Fruit fly (Drosophila melanogaster): Measurements from ENCODE around the gene CG34265.

The CG34265 gene

DNA sequence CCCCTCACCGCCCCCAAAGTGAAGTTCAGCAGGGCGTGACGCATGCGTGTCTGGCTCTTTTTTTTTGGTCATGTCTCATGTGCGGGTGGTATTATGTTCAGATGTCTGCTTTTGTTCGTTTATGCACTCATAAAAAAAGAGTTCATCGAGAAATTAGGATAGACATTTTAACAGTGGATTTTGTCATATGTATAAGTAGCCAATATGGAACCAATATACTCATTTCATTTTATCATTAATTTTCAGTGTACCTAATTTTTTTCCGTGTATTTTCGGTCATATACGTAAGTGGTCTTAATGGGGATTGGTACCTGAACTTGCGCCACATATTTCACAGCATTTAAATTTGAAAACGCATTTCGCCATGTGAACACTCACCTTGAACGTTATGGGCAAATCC lies 32.1 kb downstream of the CG34265 start (continued):
- TF ChIP-seq CG11762 (GFP tag; optimal IDR thresholded peaks at IDR 0.05; ENCODE audit: insufficient read depth): peak; percentile 14
- TF ChIP-seq Eip78C (GFP tag): peak; percentile 69
- TF ChIP-seq CG31627 (GFP tag; optimal IDR thresholded peaks at IDR 0.05): peak; percentile 59
- peak; percentile 62 for TF ChIP-seq Met (GFP tag; optimal IDR thresholded peaks at IDR 0.05)
- no peak for TF ChIP-seq CG10669 (GFP tag; optimal IDR thresholded peaks at IDR 0.05)
- peak; percentile 77 for TF ChIP-seq topi (GFP tag; optimal IDR thresholded peaks at IDR 0.05)
- peak; percentile 28 for TF ChIP-seq Ets96B (tag; optimal IDR thresholded peaks at IDR 0.05)
- TF ChIP-seq cyc (GFP tag; optimal IDR thresholded peaks at IDR 0.05): peak; percentile 78
- peak; percentile 53 for TF ChIP-seq Hr4 (GFP tag; optimal IDR thresholded peaks at IDR 0.05)
- peak; percentile 66 for TF ChIP-seq CG15336 (GFP tag; IDR thresholded peaks at IDR 0.05)
- TF ChIP-seq net (GFP tag; optimal IDR thresholded peaks at IDR 0.05): peak; percentile 34
- TF ChIP-seq CG6792 (GFP tag; optimal IDR thresholded peaks at IDR 0.05): peak; percentile 57
- peak; percentile 72 for TF ChIP-seq CG8119 (GFP tag; IDR thresholded peaks at IDR 0.05)
- TF ChIP-seq achi (GFP tag; optimal IDR thresholded peaks at IDR 0.05): peak; percentile 37
- TF ChIP-seq CG32006 (GFP tag; optimal IDR thresholded peaks at IDR 0.05): peak; percentile 43
- no peak for TF ChIP-seq fd85E (GFP tag; optimal IDR thresholded peaks at IDR 0.05)
- TF ChIP-seq pdm3 (GFP tag; optimal IDR thresholded peaks at IDR 0.05): peak; percentile 33
- peak; percentile 79 for TF ChIP-seq eg (GFP tag; IDR thresholded peaks at IDR 0.05)
- no peak for TF ChIP-seq fd59A (GFP tag; optimal IDR thresholded peaks at IDR 0.05)
- TF ChIP-seq CG3919 (GFP tag; optimal IDR thresholded peaks at IDR 0.05): peak; percentile 64
- TF ChIP-seq Hr39 (GFP tag; optimal IDR thresholded peaks at IDR 0.05): peak; percentile 59
- peak; percentile 13 for TF ChIP-seq Sox14 (GFP tag; optimal IDR thresholded peaks at IDR 0.05)
- no peak for TF ChIP-seq CG11294 (GFP tag; IDR thresholded peaks at IDR 0.05)
- no peak for TF ChIP-seq ss (GFP tag; optimal IDR thresholded peaks at IDR 0.05)

DNA sequence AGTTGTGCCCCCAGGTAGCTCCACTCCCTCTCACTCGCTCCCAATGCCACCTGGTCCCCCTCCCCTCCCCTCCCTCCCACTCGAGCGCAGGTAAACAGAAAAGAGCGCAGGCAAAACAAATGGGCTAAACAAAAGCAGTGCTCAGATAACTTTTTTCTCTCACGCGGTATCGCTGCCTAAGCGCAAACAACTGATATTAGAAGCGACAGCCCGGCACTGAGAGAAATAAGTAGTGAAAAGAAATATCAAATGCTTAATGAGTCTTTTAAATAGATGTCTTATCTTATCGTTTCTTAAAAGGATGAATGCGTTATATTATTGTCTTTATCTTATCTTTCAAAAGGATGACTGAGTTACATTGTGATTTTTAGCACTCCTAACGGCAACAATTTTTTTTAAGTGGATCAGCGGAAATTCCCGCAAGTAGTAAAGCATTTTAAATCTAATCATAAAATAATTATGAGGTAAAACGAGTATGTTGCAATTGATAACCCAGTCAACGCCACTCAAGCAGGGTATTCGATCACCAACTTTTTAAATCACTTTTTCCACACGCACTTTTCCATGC lies 33.0 kb downstream of the CG34265 start:
- TF ChIP-seq eg (GFP tag; IDR thresholded peaks at IDR 0.05) (peak; percentile 79; the same call in 2 of the 3 replicates), fd59A (GFP tag; optimal IDR thresholded peaks at IDR 0.05) (no peak), CG10669 (GFP tag; optimal IDR thresholded peaks at IDR 0.05) (no peak), CG16779 (tag; optimal IDR thresholded peaks at IDR 0.05) (no peak), Blimp-1 (GFP tag; optimal IDR thresholded peaks at IDR 0.05) (no peak), Eip78C (GFP tag) (peak; percentile 61), pdm3 (GFP tag; optimal IDR thresholded peaks at IDR 0.05) (peak; percentile 52), CG3919 (GFP tag; optimal IDR thresholded peaks at IDR 0.05) (peak; percentile 36), Ets96B (tag; optimal IDR thresholded peaks at IDR 0.05) (peak; percentile 4), Hr4 (GFP tag; optimal IDR thresholded peaks at IDR 0.05) (peak; percentile 80), CG10631 (GFP tag; optimal IDR thresholded peaks at IDR 0.05) (peak; percentile 29), lz (GFP tag; optimal IDR thresholded peaks at IDR 0.05) (peak; percentile 17), Met (GFP tag; optimal IDR thresholded peaks at IDR 0.05) (peak; percentile 32), CG3032 (tag; optimal IDR thresholded peaks at IDR 0.05) (no peak), vri (GFP tag; optimal IDR thresholded peaks at IDR 0.05) (peak; percentile 66), CG6854 (GFP tag; optimal IDR thresholded peaks at IDR 0.05) (no peak), CG6792 (GFP tag; optimal IDR thresholded peaks at IDR 0.05) (peak; percentile 24), Lpt (GFP tag; optimal IDR thresholded peaks at IDR 0.05) (peak; percentile 61), CG6808 (GFP tag; optimal IDR thresholded peaks at IDR 0.05) (no peak), Sox14 (GFP tag; optimal IDR thresholded peaks at IDR 0.05) (peak; percentile 45), esn (GFP tag; optimal IDR thresholded peaks at IDR 0.05) (peak; percentile 13), dsx (GFP tag; optimal IDR thresholded peaks at IDR 0.05; ENCODE audit: poor library complexity, severe bottlenecking) (no peak), CG6163 (GFP tag; IDR thresholded peaks at IDR 0.05) (peak; percentile 59; the same call in 2 of the 3 replicates), fkh (GFP tag; optimal IDR thresholded peaks at IDR 0.05) (peak; percentile 92), CG9139 (GFP tag; optimal IDR thresholded peaks at IDR 0.05) (no peak), CG8319 (GFP tag; optimal IDR thresholded peaks at IDR 0.05) (no peak), CG32006 (GFP tag; optimal IDR thresholded peaks at IDR 0.05) (peak; percentile 74), achi (GFP tag; optimal IDR thresholded peaks at IDR 0.05) (peak; percentile 42), Eip93F (GFP tag; optimal IDR thresholded peaks at IDR 0.05) (no peak), Sox102F (GFP tag; optimal IDR thresholded peaks at IDR 0.05) (no peak), CG4318 (GFP tag; optimal IDR thresholded peaks at IDR 0.05) (peak; percentile 53), CG31627 (GFP tag; optimal IDR thresholded peaks at IDR 0.05) (no peak), Ets21C (GFP tag; optimal IDR thresholded peaks at IDR 0.05) (no peak), OdsH (GFP tag; optimal IDR thresholded peaks at IDR 0.05) (peak; percentile 63), cyc (GFP tag; optimal IDR thresholded peaks at IDR 0.05) (no peak), Sox15 (GFP tag; optimal IDR thresholded peaks at IDR 0.05) (no peak), Gug (GFP tag; IDR thresholded peaks at IDR 0.05) (peak; percentile 59), acj6 (GFP tag; optimal IDR thresholded peaks at IDR 0.05) (peak; percentile 20)

All from whole organism, prepupa.